Fruit fly (Drosophila melanogaster) whole organism, embryonic: ENCODE measurements around the gene Sry-alpha.

Experiments
- Ada2b ChIP-seq: fragments of 200-800 bp; sonication (Bioruptor generic); IDR thresholded peaks from 2 replicates; pipeline ENCODE4 v1.3.6; 2022; ENCODE audit warnings: missing biosample characterization, missing genetic modification characterization
- Bgb ChIP-seq: fragments of 200-800 bp; sonication (Bioruptor generic); IDR thresholded peaks from 2 replicates; pipeline ENCODE4 v1.3.6; 2022; ENCODE audit warnings: missing biosample characterization, missing genetic modification characterization; ENCODE audit not compliant: partially characterized antibody
- Blimp-1 ChIP-seq: fragments of 200-800 bp; sonication (Bioruptor generic); optimal IDR thresholded peaks from 3 replicates; lab custom pipeline; 2018; ENCODE audit warnings: missing biosample characterization, missing genetic modification characterization, mild to moderate bottlenecking, moderate library complexity, missing genetic modification reagents
- CG10321 ChIP-seq: fragments of 200-800 bp; sonication (Bioruptor generic); IDR thresholded peaks from 2 replicates; pipeline ENCODE4 v1.3.6; 2022; ENCODE audit warnings: missing biosample characterization, missing genetic modification characterization
- CG11085 ChIP-seq: fragments of 200-800 bp; sonication (Bioruptor generic); IDR thresholded peaks from 2 replicates; pipeline ENCODE4 v1.3.6; 2022; ENCODE audit warnings: missing biosample characterization, missing genetic modification characterization
- CG13287 ChIP-seq: fragments of 200-800 bp; sonication (Bioruptor generic); IDR thresholded peaks from 2 replicates; pipeline ENCODE4 v1.3.6; 2022; ENCODE audit warnings: missing biosample characterization, missing genetic modification characterization; ENCODE audit not compliant: partially characterized antibody
- CG13894 ChIP-seq: fragments of 200-800 bp; sonication (Bioruptor generic); optimal IDR thresholded peaks from 3 replicates; lab custom pipeline; 2018; ENCODE audit warnings: missing biosample characterization, mild to moderate bottlenecking, missing genetic modification characterization, moderate library complexity
- CG14050 ChIP-seq: fragments of 200-800 bp; sonication (Bioruptor generic); IDR thresholded peaks from 3 replicates; pipeline ENCODE4 v1.3.6; 2022; ENCODE audit warnings: missing biosample characterization, missing genetic modification characterization
- CG2116 ChIP-seq: fragments of 200-800 bp; sonication (Bioruptor generic); optimal IDR thresholded peaks from 3 replicates; lab custom pipeline; 2018; ENCODE audit warnings: missing biosample characterization, mild to moderate bottlenecking, missing genetic modification characterization
- CG2120 ChIP-seq: fragments of 200-800 bp; sonication (Bioruptor generic); optimal IDR thresholded peaks from 3 replicates; lab custom pipeline; 2016; ENCODE audit warnings: missing biosample characterization, missing genetic modification characterization
- CG34224 ChIP-seq: fragments of 200-800 bp; sonication (Bioruptor generic); IDR thresholded peaks from 3 replicates; pipeline ENCODE4 v1.3.6; 2022; ENCODE audit warnings: missing biosample characterization, missing genetic modification characterization; ENCODE audit not compliant: partially characterized antibody
- CG34376 ChIP-seq: fragments of 200-800 bp; sonication (Bioruptor generic); optimal IDR thresholded peaks from 2 replicates; lab custom pipeline; 2018; ENCODE audit warnings: missing biosample characterization, mild to moderate bottlenecking, missing genetic modification characterization
- CG3847 ChIP-seq: fragments of 200-800 bp; sonication (Bioruptor generic); IDR thresholded peaks from 2 replicates; pipeline ENCODE4 v1.3.6; 2022; ENCODE audit warnings: missing biosample characterization, missing genetic modification characterization
- CG4617 ChIP-seq: fragments of 200-800 bp; sonication (Bioruptor generic); optimal IDR thresholded peaks from 3 replicates; lab custom pipeline; 2016; ENCODE audit warnings: missing biosample characterization, missing genetic modification characterization, borderline replicate concordance
- CG4730 ChIP-seq: fragments of 200-800 bp; sonication (Bioruptor generic); IDR thresholded peaks from 2 replicates; pipeline ENCODE4 v1.3.6; 2022; ENCODE audit warnings: missing biosample characterization, missing genetic modification characterization
- CG6765 ChIP-seq: fragments of 200-800 bp; sonication (Bioruptor generic); optimal IDR thresholded peaks from 3 replicates; lab custom pipeline; 2017; ENCODE audit warnings: missing biosample characterization, mild to moderate bottlenecking, missing genetic modification characterization
- CG9215 ChIP-seq: fragments of 200-800 bp; sonication (Bioruptor generic); IDR thresholded peaks from 2 replicates; pipeline ENCODE4 v1.3.6; 2022; ENCODE audit warnings: missing biosample characterization, missing genetic modification characterization
- Camta ChIP-seq: fragments of 200-800 bp; sonication (Bioruptor generic); optimal IDR thresholded peaks from 2 replicates; lab custom pipeline; 2016; ENCODE audit warnings: missing biosample characterization, missing genetic modification characterization
- CkIIα-i1 ChIP-seq: fragments of 200-800 bp; sonication (Bioruptor generic); IDR thresholded peaks from 2 replicates; pipeline ENCODE4 v1.3.6; 2022; ENCODE audit warnings: missing biosample characterization, missing genetic modification characterization
- E2f2 ChIP-seq: fragments of 200-800 bp; sonication (Bioruptor generic); IDR thresholded peaks from 2 replicates; pipeline ENCODE4 v1.3.6; 2022; ENCODE audit warnings: missing biosample characterization, missing genetic modification characterization
- Gsc ChIP-seq: fragments of 200-800 bp; sonication (Bioruptor generic); IDR thresholded peaks from 2 replicates; pipeline ENCODE4 v1.3.6; 2022; ENCODE audit warnings: missing biosample characterization, missing genetic modification characterization
- HLH4C ChIP-seq: fragments of 200-800 bp; sonication (Bioruptor generic); IDR thresholded peaks from 3 replicates; pipeline ENCODE4 v1.3.6; 2022; ENCODE audit warnings: missing biosample characterization, missing genetic modification characterization; ENCODE audit not compliant: partially characterized antibody
- HmgD ChIP-seq: fragments of 200-800 bp; sonication (Bioruptor generic); optimal IDR thresholded peaks from 3 replicates; lab custom pipeline; 2016; ENCODE audit warnings: missing biosample characterization, missing genetic modification characterization
- HmgZ ChIP-seq: fragments of 200-800 bp; sonication (Bioruptor generic); optimal IDR thresholded peaks from 2 replicates; lab custom pipeline; 2018; ENCODE audit warnings: missing biosample characterization, mild to moderate bottlenecking, missing genetic modification characterization
- Hmr ChIP-seq: fragments of 200-800 bp; sonication (Bioruptor generic); optimal IDR thresholded peaks from 3 replicates; lab custom pipeline; 2017; ENCODE audit warnings: mild to moderate bottlenecking, missing biosample characterization, missing genetic modification reagents, missing genetic modification characterization
- MESR4 ChIP-seq: fragments of 200-800 bp; sonication (Bioruptor generic); optimal IDR thresholded peaks from 2 replicates; lab custom pipeline; 2018; ENCODE audit warnings: missing biosample characterization, mild to moderate bottlenecking, missing genetic modification characterization, moderate library complexity
- NFAT ChIP-seq: fragments of 200-800 bp; sonication (Bioruptor generic); IDR thresholded peaks from 2 replicates; pipeline ENCODE4 v1.3.6; 2022; ENCODE audit warnings: missing biosample characterization, missing genetic modification characterization
- Scr ChIP-seq: fragments of 200-800 bp; sonication (Bioruptor generic); IDR thresholded peaks from 2 replicates; pipeline ENCODE4 v1.3.6; 2022; ENCODE audit warnings: missing biosample characterization, missing genetic modification characterization; ENCODE audit not compliant: partially characterized antibody
- Spps ChIP-seq: fragments of 200-800 bp; sonication (Bioruptor generic); optimal IDR thresholded peaks from 2 replicates; lab custom pipeline; 2018; ENCODE audit warnings: missing biosample characterization, mild to moderate bottlenecking, missing genetic modification characterization
- Sry-β ChIP-seq: fragments of 200-800 bp; sonication (Bioruptor generic); optimal IDR thresholded peaks from 2 replicates; lab custom pipeline; 2018; ENCODE audit warnings: missing biosample characterization, mild to moderate bottlenecking, missing genetic modification characterization, moderate library complexity
- Stat92E ChIP-seq, 3 experiments: fragments of >200 bp in 2 of 3; fragments of 200-800 bp in 1 of 3; sonication (Bioruptor generic) in 1 of 3; optimal IDR thresholded peaks; 2 replicates each; lab custom pipeline; 2017 to 2019; ENCODE audit warnings: missing biosample characterization in 3 of 3, missing genetic modification characterization in 3 of 3, mild to moderate bottlenecking in 1 of 3, moderate library complexity in 1 of 3
- ara ChIP-seq: fragments of 200-800 bp; sonication (Bioruptor generic); IDR thresholded peaks from 2 replicates; pipeline ENCODE4 v1.3.6; 2022; ENCODE audit warnings: missing biosample characterization, missing genetic modification characterization
- bab2 ChIP-seq: fragments of 200-800 bp; sonication (Bioruptor generic); optimal IDR thresholded peaks from 2 replicates; lab custom pipeline; 2016; ENCODE audit warnings: missing biosample characterization, missing genetic modification characterization
- bcd ChIP-seq: fragments of 200-800 bp; sonication (Bioruptor generic); optimal IDR thresholded peaks from 2 replicates; lab custom pipeline; 2017; ENCODE audit warnings: missing biosample characterization, mild to moderate bottlenecking, missing genetic modification characterization
- dysf ChIP-seq: fragments of 200-800 bp; sonication (Bioruptor generic); IDR thresholded peaks from 3 replicates; pipeline ENCODE4 v1.3.6; 2022; ENCODE audit warnings: missing biosample characterization, missing genetic modification characterization
- fu2 ChIP-seq: fragments of 200-800 bp; sonication (Bioruptor generic); optimal IDR thresholded peaks from 2 replicates; lab custom pipeline; 2016; ENCODE audit warnings: missing biosample characterization, missing genetic modification characterization
- gfzf ChIP-seq: fragments of 200-800 bp; sonication (Bioruptor generic); optimal IDR thresholded peaks from 2 replicates; lab custom pipeline; 2016; ENCODE audit warnings: missing biosample characterization, mild to moderate bottlenecking, missing genetic modification characterization, moderate library complexity
- jigr1 ChIP-seq: fragments of 200-800 bp; sonication (Bioruptor generic); IDR thresholded peaks from 3 replicates; pipeline ENCODE4 v1.3.6; 2022; ENCODE audit warnings: missing biosample characterization, missing genetic modification characterization
- jumu ChIP-seq: fragments of 200-800 bp; sonication (Bioruptor generic); optimal IDR thresholded peaks from 3 replicates; lab custom pipeline; 2016; ENCODE audit warnings: missing biosample characterization, missing genetic modification characterization
- nerfin-2 ChIP-seq: fragments of 200-800 bp; sonication (Bioruptor generic); IDR thresholded peaks from 2 replicates; pipeline ENCODE4 v1.3.6; 2022; ENCODE audit warnings: missing biosample characterization, missing genetic modification characterization; ENCODE audit not compliant: partially characterized antibody
- prd ChIP-seq, 3 experiments: fragments of >200 bp in 2 of 3; fragments of 200-800 bp in 1 of 3; sonication (Bioruptor generic) in 1 of 3; optimal IDR thresholded peaks in 2 of 3; IDR thresholded peaks in 1 of 3; 2 replicates in 2 of 3; 3 replicates in 1 of 3; pipeline versions ENCODE4 v1.3.6 to Lab custom; 2017 to 2022; ENCODE audit warnings: missing biosample characterization in 1 of 3, missing genetic modification characterization in 1 of 3
- psq ChIP-seq: fragments of 200-800 bp; sonication (Bioruptor generic); optimal IDR thresholded peaks from 2 replicates; lab custom pipeline; 2017; ENCODE audit warnings: missing biosample characterization, missing genetic modification characterization
- sd ChIP-seq: fragments of 200-800 bp; sonication (Bioruptor generic); optimal IDR thresholded peaks from 3 replicates; lab custom pipeline; 2018; ENCODE audit warnings: missing biosample characterization, mild to moderate bottlenecking, missing genetic modification characterization, moderate library complexity
- sens-2 ChIP-seq: fragments of 200-800 bp; sonication (Bioruptor generic); IDR thresholded peaks from 2 replicates; pipeline ENCODE4 v1.3.6; 2022; ENCODE audit warnings: missing biosample characterization, missing genetic modification characterization
- sna ChIP-seq: fragments of 200-800 bp; sonication (Bioruptor generic); IDR thresholded peaks from 2 replicates; pipeline ENCODE4 v1.3.6; 2022; ENCODE audit warnings: missing biosample characterization, missing genetic modification characterization; ENCODE audit not compliant: partially characterized antibody
- stc ChIP-seq: fragments of 200-800 bp; sonication (Bioruptor generic); IDR thresholded peaks from 2 replicates; pipeline ENCODE4 v1.3.6; 2022; ENCODE audit warnings: missing biosample characterization, missing genetic modification characterization
- tin ChIP-seq: fragments of 200-800 bp; sonication (Bioruptor generic); optimal IDR thresholded peaks from 3 replicates; lab custom pipeline; 2016; ENCODE audit warnings: missing biosample characterization, missing genetic modification characterization

The Sry-alpha gene

DNA sequence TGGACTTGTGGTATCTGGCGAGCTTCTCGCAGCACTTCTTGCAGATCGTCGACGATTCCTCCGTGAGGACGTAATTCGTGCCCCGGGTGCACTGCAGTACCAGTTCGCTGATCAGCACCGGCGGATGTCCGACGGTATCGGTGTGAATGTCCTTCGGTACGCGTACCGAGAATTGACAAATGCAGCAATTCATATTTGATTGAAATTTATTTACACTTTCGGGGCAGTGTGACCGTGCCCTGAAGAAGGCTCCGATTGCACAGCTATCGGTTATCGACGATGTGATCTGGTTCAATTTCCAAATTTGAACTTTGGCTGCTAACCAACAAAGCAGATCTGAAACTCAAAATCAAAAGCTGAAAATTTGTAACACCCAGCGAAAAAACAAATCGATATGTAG lies 2.9 kb upstream of the Sry-alpha start, which contains the start of gene ZIPIC (continued):
- TF ChIP-seq CG14050 (GFP tag; lab: Robert Waterston, UW) (no peak), CG2120 (GFP tag; lab: Kevin White, UChicago) (no peak), CG11085 (GFP tag; lab: Robert Waterston, UW) (no peak), CG13894 (tag; lab: Kevin White, UChicago) (no peak), ara (GFP tag; lab: Robert Waterston, UW) (no peak), jigr1 (GFP tag; lab: Robert Waterston, UW) (no peak), CG34224 (GFP tag; lab: Robert Waterston, UW) (peak; percentile 69), MESR4 (GFP tag; lab: Kevin White, UChicago) (peak; percentile 75), Gsc (no peak), Sry-β (no peak), Camta (GFP tag; lab: Kevin White, UChicago) (no peak), Spps (tag; lab: Kevin White, UChicago) (no peak), CG34376 (GFP tag; lab: Kevin White, UChicago) (no peak), HmgD (GFP tag; lab: Kevin White, UChicago) (no peak), gfzf (peak; percentile 50), nerfin-2 (GFP tag; lab: Robert Waterston, UW) (peak; percentile 48; the same call in 1 of the 2 replicates), HLH4C (GFP tag; lab: Robert Waterston, UW) (peak; percentile 74), CG13287 (GFP tag; lab: Robert Waterston, UW) (peak; percentile 74), CG9215 (GFP tag; lab: Robert Waterston, UW) (no peak), Ada2b (GFP tag; lab: Robert Waterston, UW) (no peak), CkIIα-i1 (GFP tag; lab: Robert Waterston, UW) (no peak), jumu (GFP tag; lab: Kevin White, UChicago) (no peak), Hmr (GFP tag; lab: Kevin White, UChicago) (no peak), sna (peak; percentile 61; the same call in 1 of the 2 replicates), prd (optimal IDR thresholded peaks at IDR 0.05; lab: Kevin White, UChicago) (no peak), prd (GFP tag; IDR thresholded peaks at IDR 0.05; lab: Robert Waterston, UW) (no peak), stc (no peak), bcd (GFP tag; lab: Kevin White, UChicago) (no peak), CG2116 (GFP tag; lab: Kevin White, UChicago) (peak; percentile 46), dysf (no peak), CG4617 (peak; percentile 84), E2f2 (peak; percentile 87), Scr (GFP tag; lab: Robert Waterston, UW) (peak; percentile 42; the same call in 1 of the 2 replicates), tin (GFP tag; lab: Kevin White, UChicago) (no peak), Blimp-1 (GFP tag; lab: Kevin White, UChicago) (no peak), Bgb (GFP tag; lab: Robert Waterston, UW) (peak; percentile 46), sens-2 (no peak), NFAT (no peak), Stat92E (GFP tag; optimal IDR thresholded peaks at IDR 0.05; lab: Kevin White, UChicago) (no peak), CG10321 (GFP tag; lab: Robert Waterston, UW) (no peak), sd (tag; lab: Kevin White, UChicago) (no peak), fu2 (GFP tag; lab: Kevin White, UChicago) (no peak), HmgZ (peak; percentile 18), CG3847 (GFP tag; lab: Robert Waterston, UW) (0 out of 2 replicates have a peak, but pooled peaks have one; percentile 20), CG4730 (GFP tag; lab: Robert Waterston, UW) (no peak), CG6765 (GFP tag; lab: Kevin White, UChicago) (no peak), psq (no peak), bab2 (GFP tag; lab: Kevin White, UChicago) (no peak)
- TF ChIP-seq, all 482 proteins: peak for 44
